Worm (Caenorhabditis elegans) whole organism, mixed stage, embryonic: ENCODE measurements around the gene phat-7.

ENCODE experiments used
- elt-1 ChIP-seq: sonication (generic microtip); optimal IDR thresholded peaks from 2 replicates; lab custom pipeline; 2017; ENCODE audit warnings: missing genetic modification characterization, mild to moderate bottlenecking, missing compliant biosample characterization, antibody characterized with exemption, moderate library complexity, borderline replicate concordance; ENCODE audit not compliant: insufficient read depth
- ham-2 ChIP-seq: fragments of 200-800 bp; sonication (Bioruptor generic); optimal IDR thresholded peaks from 2 replicates; lab custom pipeline; 2018; ENCODE audit warnings: mild to moderate bottlenecking, missing genetic modification characterization, missing compliant biosample characterization
- lin-13 ChIP-seq: fragments of 150-350 bp; optimal IDR thresholded peaks from 2 replicates; lab custom pipeline; 2014; ENCODE audit warnings: missing biosample characterization, missing genetic modification characterization
- lsy-2 ChIP-seq: fragments of 150-350 bp; optimal IDR thresholded peaks from 2 replicates; lab custom pipeline; 2014; ENCODE audit warnings: missing biosample characterization, missing genetic modification characterization
- nhr-12 ChIP-seq: fragments of 150-350 bp; optimal IDR thresholded peaks from 2 replicates; lab custom pipeline; 2014; ENCODE audit warnings: missing biosample characterization, missing genetic modification characterization
- nhr-28 ChIP-seq: fragments of 150-350 bp; optimal IDR thresholded peaks from 2 replicates; lab custom pipeline; 2014; ENCODE audit warnings: missing biosample characterization, missing genetic modification characterization
- pha-4 ChIP-seq: fragments of 150-350 bp; optimal IDR thresholded peaks from 2 replicates; lab custom pipeline; 2018; ENCODE audit warnings: missing biosample characterization, missing genetic modification reagents, missing genetic modification characterization
- snpc-4 ChIP-seq: fragments of 150-350 bp; optimal IDR thresholded peaks from 2 replicates; lab custom pipeline; 2014; ENCODE audit warnings: missing biosample characterization, missing genetic modification characterization
- sptf-1 ChIP-seq: sonication (generic microtip); optimal IDR thresholded peaks from 2 replicates; lab custom pipeline; 2017; ENCODE audit warnings: mild to moderate bottlenecking, missing genetic modification characterization, moderate library complexity, missing compliant biosample characterization
- unc-62 ChIP-seq: fragments of 150-350 bp; optimal IDR thresholded peaks from 2 replicates; lab custom pipeline; 2014; ENCODE audit warnings: missing biosample characterization, missing genetic modification reagents, missing genetic modification characterization
- ztf-11 ChIP-seq: fragments of 150-350 bp; optimal IDR thresholded peaks from 2 replicates; lab custom pipeline; 2014; ENCODE audit warnings: missing biosample characterization, missing genetic modification characterization

DNA sequence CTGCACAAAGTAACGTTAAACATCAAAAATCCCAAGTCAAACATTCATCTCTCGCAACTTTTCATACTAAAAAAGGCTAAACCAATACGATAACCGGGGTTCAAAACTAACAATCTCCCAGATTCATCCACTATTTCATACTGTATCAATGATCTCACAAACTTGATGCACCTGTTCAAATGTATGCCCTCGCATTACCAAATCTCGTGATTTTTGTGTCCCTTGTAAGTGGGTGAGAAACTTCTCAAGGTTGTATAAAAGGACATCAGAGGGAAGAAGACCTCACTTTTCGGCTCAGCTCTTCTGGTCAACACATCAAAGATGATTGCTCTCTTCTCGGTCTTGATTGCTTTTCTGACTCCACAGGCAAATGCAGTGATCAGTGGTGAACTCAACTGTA lies 2.6 kb upstream of the phat-7 start, which contains the start of gene phat-3:
- TF ChIP-seq ham-2 (no peak), pha-4 (tag; lab: Kevin White, UChicago) (no peak), nhr-12 (tag; lab: Kevin White, UChicago) (no peak), unc-62 (GFP tag; lab: Kevin White, UChicago) (no peak), lsy-2 (tag; lab: Kevin White, UChicago) (no peak), sptf-1 (no peak), nhr-28 (tag; lab: Kevin White, UChicago) (no peak), lin-13 (tag; lab: Kevin White, UChicago) (no peak), ztf-11 (no peak), snpc-4 (tag; lab: Kevin White, UChicago) (no peak), elt-1 (tag; lab: Kevin White, UChicago) (no peak)
